Worm (Caenorhabditis elegans) whole organism, mixed stage, embryonic: ENCODE measurements around the gene Y51A2B.9.

Source experiments
- lsy-2 ChIP-seq: fragments of 150-350 bp; optimal IDR thresholded peaks from 2 replicates; lab custom pipeline; 2014; ENCODE audit warnings: missing biosample characterization, missing genetic modification characterization
- pha-4 ChIP-seq: fragments of 150-350 bp; optimal IDR thresholded peaks from 2 replicates; lab custom pipeline; 2018; ENCODE audit warnings: missing biosample characterization, missing genetic modification reagents, missing genetic modification characterization
- unc-62 ChIP-seq: fragments of 150-350 bp; optimal IDR thresholded peaks from 2 replicates; lab custom pipeline; 2014; ENCODE audit warnings: missing biosample characterization, missing genetic modification reagents, missing genetic modification characterization

ce11 chrV:18425544-18425943 lies 30.0 kb upstream of the Y51A2B.9 start, which contains the start of gene ZK262.19:
- TF ChIP-seq lsy-2 (no peak), unc-62 (no peak), pha-4 (no peak)
